Worm (Caenorhabditis elegans) whole organism, L4 larva: ENCODE measurements around the gene rpc-1.

Source experiments
- D1046.2 ChIP-seq: fragments of 200-800 bp; sonication (Bioruptor generic); IDR thresholded peaks from 2 replicates; pipeline ENCODE4 v1.3.6; 2022; ENCODE audit warnings: missing genetic modification characterization, missing compliant biosample characterization
- R02D3.7 ChIP-seq: fragments of 150-350 bp; sonication (generic microtip); optimal IDR thresholded peaks from 3 replicates; lab custom pipeline; 2014; ENCODE audit warnings: missing biosample characterization, missing genetic modification characterization
- T20F7.1 ChIP-seq: fragments of 200-800 bp; sonication (Bioruptor generic); optimal IDR thresholded peaks from 2 replicates; lab custom pipeline; 2018; ENCODE audit warnings: mild to moderate bottlenecking, missing genetic modification characterization, missing compliant biosample characterization
- Y5F2A.4 ChIP-seq: fragments of 200-800 bp; sonication (Bioruptor generic); optimal IDR thresholded peaks from 2 replicates; lab custom pipeline; 2018; ENCODE audit warnings: mild to moderate bottlenecking, missing genetic modification characterization, missing compliant biosample characterization
- ZK337.2 ChIP-seq: fragments of 200-800 bp; sonication (Bioruptor generic); IDR thresholded peaks from 2 replicates; pipeline ENCODE4 v1.3.6; 2022; ENCODE audit warnings: missing genetic modification reagents, missing genetic modification characterization, missing compliant biosample characterization
- aha-1 ChIP-seq: fragments of 150-350 bp; peaks from one replicate; lab custom pipeline; 2014; ENCODE audit warnings: missing biosample characterization, missing genetic modification characterization
- ama-1 ChIP-seq: fragments of 150-350 bp; optimal IDR thresholded peaks from 2 replicates; lab custom pipeline; 2014; ENCODE audit warnings: inconsistent platforms, mixed read lengths
- ceh-28 ChIP-seq: fragments of 150-350 bp; optimal IDR thresholded peaks from 2 replicates; lab custom pipeline; 2014; ENCODE audit warnings: missing biosample characterization, missing genetic modification reagents, missing genetic modification characterization
- ceh-82 ChIP-seq: sonication (generic microtip); optimal IDR thresholded peaks from 2 replicates; lab custom pipeline; 2017; ENCODE audit warnings: missing biosample characterization, missing genetic modification characterization
- ctbp-1 ChIP-seq: fragments of 200-800 bp; sonication (Bioruptor generic); IDR thresholded peaks from 2 replicates; pipeline ENCODE4 v1.3.6; 2022; ENCODE audit warnings: missing genetic modification reagents, missing genetic modification characterization, missing compliant biosample characterization
- daf-12 ChIP-seq: fragments of 150-350 bp; optimal IDR thresholded peaks from 2 replicates; lab custom pipeline; 2014; ENCODE audit warnings: missing biosample characterization, missing genetic modification reagents, missing genetic modification characterization
- daf-16 ChIP-seq, 3 experiments: sonication (generic microtip); optimal IDR thresholded peaks; 2 replicates each; lab custom pipeline; 2016 to 2017; ENCODE audit warnings: missing genetic modification characterization in 3 of 3, missing genetic modification reagents in 3 of 3, mild to moderate bottlenecking in 2 of 3, missing compliant biosample characterization in 2 of 3, missing biosample characterization in 1 of 3, moderate library complexity in 1 of 3
- daf-19 ChIP-seq: fragments of 200-800 bp; sonication (Bioruptor generic); conservative IDR thresholded peaks from 2 replicates; pipeline ENCODE4 v1.3.6; 2022; ENCODE audit warnings: missing genetic modification characterization, missing compliant biosample characterization
- dmd-6 ChIP-seq: fragments of 200-800 bp; sonication (Bioruptor generic); IDR thresholded peaks from 2 replicates; pipeline ENCODE4 v1.3.6; 2022; ENCODE audit warnings: missing genetic modification reagents, missing genetic modification characterization, missing compliant biosample characterization
- dmd-9 ChIP-seq: fragments of 200-800 bp; sonication (Bioruptor generic); IDR thresholded peaks from 2 replicates; pipeline ENCODE4 v1.3.6; 2022; ENCODE audit warnings: missing genetic modification reagents, missing genetic modification characterization, missing compliant biosample characterization
- duxl-1 ChIP-seq: sonication (generic microtip); optimal IDR thresholded peaks from 2 replicates; lab custom pipeline; 2016; ENCODE audit warnings: mild to moderate bottlenecking, missing genetic modification characterization, moderate library complexity, missing compliant biosample characterization; ENCODE audit not compliant: poor library complexity
- dve-1 ChIP-seq: sonication (generic microtip); optimal IDR thresholded peaks from 2 replicates; lab custom pipeline; 2017; ENCODE audit warnings: antibody characterized with exemption, mild to moderate bottlenecking, missing genetic modification characterization, missing compliant biosample characterization; ENCODE audit not compliant: insufficient read depth
- egl-27 ChIP-seq: sonication (generic microtip); optimal IDR thresholded peaks from 3 replicates; lab custom pipeline; 2017; ENCODE audit warnings: missing biosample characterization, missing genetic modification reagents, missing genetic modification characterization
- fos-1 ChIP-seq: fragments of 150-350 bp; optimal IDR thresholded peaks from 2 replicates; lab custom pipeline; 2014; ENCODE audit warnings: missing biosample characterization, missing genetic modification characterization
- hlh-11 ChIP-seq: fragments of 200-800 bp; sonication (Bioruptor generic); optimal IDR thresholded peaks from 2 replicates; lab custom pipeline; 2018; ENCODE audit warnings: mild to moderate bottlenecking, missing genetic modification characterization, missing compliant biosample characterization
- hlh-30 ChIP-seq: sonication (generic microtip); optimal IDR thresholded peaks from 2 replicates; lab custom pipeline; 2017; ENCODE audit warnings: antibody characterized with exemption, mild to moderate bottlenecking, missing genetic modification characterization, missing compliant biosample characterization; ENCODE audit not compliant: insufficient read depth
- hmg-1.1 ChIP-seq: fragments of 200-800 bp; sonication (Bioruptor generic); IDR thresholded peaks from 2 replicates; pipeline ENCODE4 v1.3.6; 2022; ENCODE audit warnings: missing genetic modification reagents, missing genetic modification characterization, missing compliant biosample characterization
- jun-1 ChIP-seq: fragments of 150-350 bp; optimal IDR thresholded peaks from 2 replicates; lab custom pipeline; 2014; ENCODE audit warnings: missing biosample characterization, missing genetic modification reagents, missing genetic modification characterization
- lin-15B ChIP-seq: fragments of 150-350 bp; sonication (generic microtip); optimal IDR thresholded peaks from 3 replicates; lab custom pipeline; 2014; ENCODE audit warnings: missing biosample characterization, missing genetic modification characterization
- madf-9 ChIP-seq: fragments of 200-800 bp; sonication (Bioruptor generic); conservative IDR thresholded peaks from 2 replicates; pipeline ENCODE4 v1.3.6; 2022; ENCODE audit warnings: missing genetic modification reagents, missing genetic modification characterization, missing compliant biosample characterization
- mdl-1 ChIP-seq, 2 experiments: fragments of 150-350 bp in 1 of 2; sonication (generic microtip) in 1 of 2; optimal IDR thresholded peaks; 2 replicates each; lab custom pipeline; 2014 to 2017; ENCODE audit warnings: missing biosample characterization in 2 of 2, missing genetic modification characterization in 2 of 2
- mdt-29 ChIP-seq: fragments of 200-800 bp; sonication (Bioruptor generic); IDR thresholded peaks from 2 replicates; pipeline ENCODE4 v1.3.6; 2022; ENCODE audit warnings: missing genetic modification reagents, missing genetic modification characterization, missing compliant biosample characterization
- mxl-2 ChIP-seq: fragments of 200-800 bp; sonication (Bioruptor generic); conservative IDR thresholded peaks from 2 replicates; pipeline ENCODE4 v1.3.6; 2022; ENCODE audit warnings: missing genetic modification reagents, missing genetic modification characterization, missing compliant biosample characterization
- mxl-3 ChIP-seq: fragments of 200-800 bp; sonication (Bioruptor generic); optimal IDR thresholded peaks from 2 replicates; lab custom pipeline; 2018; ENCODE audit warnings: mild to moderate bottlenecking, missing genetic modification characterization, missing compliant biosample characterization
- nhr-10 ChIP-seq: fragments of 150-350 bp; optimal IDR thresholded peaks from 2 replicates; lab custom pipeline; 2014; ENCODE audit warnings: missing biosample characterization, missing genetic modification characterization
- nhr-102 ChIP-seq: sonication (generic microtip); optimal IDR thresholded peaks from 2 replicates; lab custom pipeline; 2016; ENCODE audit warnings: mild to moderate bottlenecking, missing genetic modification characterization, moderate library complexity, missing compliant biosample characterization
- nhr-11 ChIP-seq: fragments of 150-350 bp; optimal IDR thresholded peaks from 2 replicates; lab custom pipeline; 2014; ENCODE audit warnings: missing biosample characterization, missing genetic modification characterization
- nhr-25 ChIP-seq: sonication (generic microtip); optimal IDR thresholded peaks from 2 replicates; lab custom pipeline; 2017; ENCODE audit warnings: missing genetic modification characterization, mild to moderate bottlenecking, missing compliant biosample characterization, antibody characterized with exemption, moderate library complexity, borderline replicate concordance; ENCODE audit not compliant: insufficient read depth
- nhr-28 ChIP-seq: fragments of 150-350 bp; optimal IDR thresholded peaks from 2 replicates; lab custom pipeline; 2014; ENCODE audit warnings: missing biosample characterization, missing genetic modification characterization
- nhr-42 ChIP-seq: fragments of 200-800 bp; sonication (Bioruptor generic); IDR thresholded peaks from 2 replicates; pipeline ENCODE4 v1.3.6; 2022; ENCODE audit warnings: missing genetic modification characterization, missing compliant biosample characterization
- nhr-48 ChIP-seq: sonication (generic microtip); optimal IDR thresholded peaks from 2 replicates; lab custom pipeline; 2016; ENCODE audit warnings: mild to moderate bottlenecking, missing genetic modification characterization, missing compliant biosample characterization
- nhr-6 ChIP-seq: fragments of 150-350 bp; optimal IDR thresholded peaks from 2 replicates; lab custom pipeline; 2014; ENCODE audit warnings: missing biosample characterization, missing genetic modification characterization
- nhr-77 ChIP-seq: fragments of 150-350 bp; optimal IDR thresholded peaks from 2 replicates; lab custom pipeline; 2014; ENCODE audit warnings: missing biosample characterization, missing genetic modification characterization
- php-3 ChIP-seq: fragments of 200-800 bp; sonication (Bioruptor generic); IDR thresholded peaks from 2 replicates; pipeline ENCODE4 v1.3.6; 2022; ENCODE audit warnings: missing genetic modification reagents, missing genetic modification characterization, missing compliant biosample characterization
- pqm-1 ChIP-seq: sonication (generic microtip); optimal IDR thresholded peaks from 2 replicates; lab custom pipeline; 2017; ENCODE audit warnings: missing biosample characterization, missing genetic modification characterization
- saeg-2 ChIP-seq: fragments of 200-800 bp; sonication (Bioruptor generic); IDR thresholded peaks from 2 replicates; pipeline ENCODE4 v1.3.6; 2022; ENCODE audit warnings: missing genetic modification reagents, missing genetic modification characterization, missing compliant biosample characterization
- tag-97 ChIP-seq: fragments of 200-800 bp; sonication (Bioruptor generic); IDR thresholded peaks from 2 replicates; pipeline ENCODE4 v1.3.6; 2022; ENCODE audit warnings: missing genetic modification characterization, missing compliant biosample characterization
- tra-1 ChIP-seq: fragments of 200-800 bp; sonication (Bioruptor generic); IDR thresholded peaks from 2 replicates; pipeline ENCODE4 v1.3.6; 2022; ENCODE audit warnings: missing genetic modification reagents, missing genetic modification characterization, missing compliant biosample characterization
- unc-62 ChIP-seq, 3 experiments: fragments of 150-350 bp in 1 of 3; sonication (generic microtip); optimal IDR thresholded peaks in 2 of 3; peaks in 1 of 3; 1 replicate in 1 of 3; 2 replicates in 2 of 3; lab custom pipeline; 2014 to 2017; ENCODE audit warnings: missing biosample characterization in 3 of 3, missing genetic modification characterization in 3 of 3, missing genetic modification reagents in 3 of 3, missing genotype in 1 of 3
- zag-1 ChIP-seq: fragments of 150-350 bp; optimal IDR thresholded peaks from 2 replicates; lab custom pipeline; 2014; ENCODE audit warnings: missing biosample characterization, missing genetic modification characterization
- ztf-7 ChIP-seq: fragments of 150-350 bp; optimal IDR thresholded peaks from 2 replicates; lab custom pipeline; 2014; ENCODE audit warnings: missing biosample characterization, missing genetic modification characterization

The rpc-1 gene

DNA sequence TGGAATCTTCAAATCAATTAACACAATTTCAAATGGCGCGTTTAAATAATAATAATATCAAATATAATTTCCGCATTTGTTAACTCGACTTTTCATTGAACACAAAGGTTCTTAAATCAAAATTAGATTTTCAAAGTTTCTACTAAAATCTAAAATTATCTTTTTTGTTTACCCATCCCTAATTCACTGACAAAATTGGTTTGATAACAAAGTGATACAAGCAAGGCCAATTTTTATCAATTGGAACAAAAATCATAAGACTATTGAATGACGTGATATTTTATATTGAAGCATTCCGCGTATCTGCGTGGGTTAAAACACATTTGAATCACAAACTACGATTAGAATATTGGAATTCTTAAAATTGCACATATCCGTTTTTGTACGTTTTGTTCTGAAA lies 24.9 kb upstream of the rpc-1 start:
- TF ChIP-seq nhr-77 (tag; lab: Kevin White, UChicago) (peak; percentile 91), php-3 (GFP tag; lab: Robert Waterston, UW) (no peak), dmd-6 (GFP tag; lab: Robert Waterston, UW) (peak; percentile 89), egl-27 (tag; lab: Kevin White, UChicago) (no peak), lin-15B (no peak), daf-19 (GFP tag; lab: Robert Waterston, UW) (no peak), unc-62 (GFP tag; optimal IDR thresholded peaks at IDR 0.05 in 1 of 2; lab: Kevin White, UChicago) (peak in 1 of 2 experiments; percentile 28), unc-62 (tag; optimal IDR thresholded peaks at IDR 0.05; lab: Kevin White, UChicago) (no peak), nhr-10 (tag; lab: Kevin White, UChicago) (peak; percentile 10), pqm-1 (tag; lab: Kevin White, UChicago) (peak; percentile 93), nhr-28 (tag; lab: Kevin White, UChicago) (peak; percentile 95), jun-1 (tag; lab: Kevin White, UChicago) (no peak), T20F7.1 (peak; percentile 63), daf-16 (GFP tag; optimal IDR thresholded peaks at IDR 0.05; lab: Kevin White, UChicago) (peak in 1 of 2 experiments; percentile 36), daf-16 (tag; optimal IDR thresholded peaks at IDR 0.05; lab: Kevin White, UChicago) (peak; percentile 91), madf-9 (GFP tag; lab: Robert Waterston, UW) (no peak), tag-97 (no peak), mdl-1 (tag; optimal IDR thresholded peaks at IDR 0.05; lab: Kevin White, UChicago) (peak in 1 of 2 experiments; percentile 20), ceh-28 (tag; lab: Kevin White, UChicago) (no peak), hlh-11 (tag; lab: Kevin White, UChicago) (peak; percentile 81), nhr-42 (GFP tag; lab: Robert Waterston, UW) (no peak), aha-1 (peak; percentile 80), ZK337.2 (GFP tag; lab: Robert Waterston, UW) (no peak), ceh-82 (tag; lab: Kevin White, UChicago) (no peak), duxl-1 (tag; lab: Kevin White, UChicago) (no peak), nhr-102 (tag; lab: Kevin White, UChicago) (no peak), Y5F2A.4 (GFP tag; lab: Kevin White, UChicago) (no peak), R02D3.7 (no peak), dve-1 (tag; lab: Kevin White, UChicago) (peak; percentile 89), D1046.2 (GFP tag; lab: Robert Waterston, UW) (no peak), nhr-48 (tag; lab: Kevin White, UChicago) (peak; percentile 72), mdt-29 (GFP tag; lab: Robert Waterston, UW) (no peak), hlh-30 (tag; lab: Kevin White, UChicago) (peak; percentile 67)
- TF ChIP-seq, all 104 proteins: peak for 14

DNA sequence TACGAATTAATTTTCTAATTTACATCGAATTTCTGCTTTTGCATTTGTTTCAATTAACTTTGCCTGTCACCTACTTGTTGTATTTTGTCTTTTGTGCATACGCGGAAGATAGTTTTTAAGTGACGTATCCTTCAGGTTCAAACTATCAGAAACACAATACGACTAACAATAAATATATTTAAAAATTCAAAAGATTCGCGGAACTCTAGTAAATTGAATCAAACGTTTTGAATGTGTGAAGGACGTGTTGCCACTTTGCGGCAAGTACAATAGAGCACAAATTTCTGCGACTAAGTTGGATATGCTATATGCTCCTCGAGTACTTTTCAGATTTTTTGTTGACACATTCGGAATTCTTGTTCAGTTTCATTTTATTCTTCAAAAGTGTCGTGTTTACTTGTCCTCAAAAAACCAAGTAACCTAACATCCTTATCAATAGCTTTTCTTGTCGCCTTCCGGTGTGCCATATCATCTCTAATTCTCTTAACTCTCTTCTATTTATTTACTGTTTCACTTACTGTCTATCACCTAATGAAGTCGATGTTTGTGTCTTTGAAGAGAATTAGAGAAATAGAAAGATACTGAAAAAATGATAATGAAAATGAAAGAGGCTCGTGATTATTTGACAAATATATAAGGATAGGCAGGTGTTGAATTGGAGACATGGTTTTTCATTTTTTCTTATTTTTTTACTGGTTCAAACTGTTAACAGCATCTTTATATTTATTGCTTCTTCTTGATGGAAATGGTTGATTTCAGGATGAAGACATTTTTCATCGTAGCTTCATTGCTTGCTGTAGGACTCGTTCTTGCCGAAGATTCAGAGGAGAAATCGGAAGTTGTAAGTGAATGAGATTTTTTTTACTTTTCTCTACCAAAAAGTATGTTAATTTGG lies 23.2 kb upstream of the rpc-1 start, which contains the start of gene srlf-7:
srlf-7 (plus strand) TSS at position 760 of the 895 bp plus-strand sequence.
- TF ChIP-seq daf-12 (tag; lab: Kevin White, UChicago) (no peak), mxl-2 (GFP tag; lab: Robert Waterston, UW) (no peak), daf-16 (GFP tag; optimal IDR thresholded peaks at IDR 0.05; lab: Kevin White, UChicago) (peak in 1 of 2 experiments; percentile 87), daf-16 (tag; optimal IDR thresholded peaks at IDR 0.05; lab: Kevin White, UChicago) (peak; percentile 100), mxl-3 (GFP tag; lab: Kevin White, UChicago) (no peak), zag-1 (tag; lab: Kevin White, UChicago) (no peak), nhr-6 (tag; lab: Kevin White, UChicago) (peak; percentile 12), ztf-7 (tag; lab: Kevin White, UChicago) (no peak), dmd-9 (no peak), aha-1 (peak; percentile 96), nhr-77 (tag; lab: Kevin White, UChicago) (peak; percentile 95), ama-1 (lab: Kevin White, UChicago) (peak; percentile 38), dmd-6 (GFP tag; lab: Robert Waterston, UW) (peak; percentile 98), unc-62 (GFP tag; optimal IDR thresholded peaks at IDR 0.05 in 1 of 2; lab: Kevin White, UChicago) (peak; percentile 29 to 47), unc-62 (tag; optimal IDR thresholded peaks at IDR 0.05; lab: Kevin White, UChicago) (no peak), nhr-11 (tag; lab: Kevin White, UChicago) (peak; percentile 32), mdl-1 (tag; optimal IDR thresholded peaks at IDR 0.05; lab: Kevin White, UChicago) (peak; percentile 0 to 87), tra-1 (peak; percentile 78), nhr-10 (tag; lab: Kevin White, UChicago) (peak; percentile 87), fos-1 (peak; percentile 52), saeg-2 (GFP tag; lab: Robert Waterston, UW) (no peak), hmg-1.1 (GFP tag; lab: Robert Waterston, UW) (no peak), ctbp-1 (GFP tag; lab: Robert Waterston, UW) (no peak), nhr-42 (GFP tag; lab: Robert Waterston, UW) (no peak), nhr-25 (tag; lab: Kevin White, UChicago) (no peak)
